Worm (Caenorhabditis elegans) whole organism, L2 larva: ENCODE measurements around the gene C13C4.7.

Source experiments
- C34F6.9 ChIP-seq: fragments of 150-350 bp; optimal IDR thresholded peaks from 2 replicates; lab custom pipeline; 2014; ENCODE audit warnings: missing biosample characterization, missing genetic modification characterization
- F13H6.1 ChIP-seq: sonication (generic microtip); optimal IDR thresholded peaks from 2 replicates; lab custom pipeline; 2016; ENCODE audit warnings: missing genetic modification characterization, missing compliant biosample characterization
- Y55F3AM.14 ChIP-seq: fragments of 200-800 bp; sonication (Bioruptor generic); optimal IDR thresholded peaks from 2 replicates; lab custom pipeline; 2018; ENCODE audit warnings: mild to moderate bottlenecking, missing genetic modification characterization, missing compliant biosample characterization
- ZK546.5 ChIP-seq: sonication (generic microtip); optimal IDR thresholded peaks from 2 replicates; lab custom pipeline; 2017; ENCODE audit warnings: missing biosample characterization, missing genetic modification characterization
- alr-1 ChIP-seq: fragments of 150-350 bp; optimal IDR thresholded peaks from 2 replicates; lab custom pipeline; 2014; ENCODE audit warnings: missing biosample characterization, missing genetic modification characterization
- aly-2 ChIP-seq: fragments of 150-350 bp; optimal IDR thresholded peaks from 2 replicates; lab custom pipeline; 2014; ENCODE audit warnings: missing biosample characterization, missing genetic modification characterization
- ceh-16 ChIP-seq: fragments of 150-350 bp; optimal IDR thresholded peaks from 2 replicates; lab custom pipeline; 2014; ENCODE audit warnings: missing biosample characterization, missing genetic modification characterization
- ceh-82 ChIP-seq: fragments of 150-350 bp; optimal IDR thresholded peaks from 2 replicates; lab custom pipeline; 2014; ENCODE audit warnings: missing biosample characterization, missing genetic modification characterization
- dmd-4 ChIP-seq: sonication (generic microtip); optimal IDR thresholded peaks from 2 replicates; lab custom pipeline; 2017; ENCODE audit warnings: missing biosample characterization, missing genetic modification characterization
- egl-27 ChIP-seq: sonication (generic microtip); optimal IDR thresholded peaks from 3 replicates; lab custom pipeline; 2017; ENCODE audit warnings: missing biosample characterization, missing genetic modification reagents, missing genetic modification characterization
- fos-1 ChIP-seq: fragments of 150-350 bp; optimal IDR thresholded peaks from 2 replicates; lab custom pipeline; 2014; ENCODE audit warnings: missing biosample characterization, missing genetic modification characterization
- lin-11 ChIP-seq: fragments of 150-350 bp; sonication (generic microtip); optimal IDR thresholded peaks from 2 replicates; lab custom pipeline; 2014; ENCODE audit warnings: missing biosample characterization, missing genetic modification characterization, inconsistent platforms, mixed read lengths
- lin-13 ChIP-seq: fragments of 150-350 bp; optimal IDR thresholded peaks from 2 replicates; lab custom pipeline; 2014; ENCODE audit warnings: missing biosample characterization, missing genetic modification reagents, missing genetic modification characterization
- mab-5 ChIP-seq: fragments of 150-350 bp; optimal IDR thresholded peaks from 2 replicates; lab custom pipeline; 2014; ENCODE audit warnings: missing biosample characterization, missing genetic modification characterization
- mbf-1 ChIP-seq: sonication (generic microtip); optimal IDR thresholded peaks from 2 replicates; lab custom pipeline; 2017; ENCODE audit warnings: missing biosample characterization, missing genetic modification characterization
- mdl-1 ChIP-seq, 2 experiments: fragments of 150-350 bp in 1 of 2; sonication (generic microtip) in 1 of 2; optimal IDR thresholded peaks; 2 replicates each; lab custom pipeline; 2017; ENCODE audit warnings: missing biosample characterization in 2 of 2, missing genetic modification characterization in 2 of 2
- nhr-10 ChIP-seq: sonication (generic microtip); optimal IDR thresholded peaks from 2 replicates; lab custom pipeline; 2017; ENCODE audit warnings: missing biosample characterization, missing genetic modification characterization
- nhr-11 ChIP-seq: fragments of 150-350 bp; optimal IDR thresholded peaks from 2 replicates; lab custom pipeline; 2014; ENCODE audit warnings: missing biosample characterization, missing genetic modification characterization
- nhr-12 ChIP-seq: fragments of 150-350 bp; optimal IDR thresholded peaks from 2 replicates; lab custom pipeline; 2014; ENCODE audit warnings: missing biosample characterization, missing genetic modification characterization
- nhr-129 ChIP-seq: fragments of 150-350 bp; optimal IDR thresholded peaks from 2 replicates; lab custom pipeline; 2014; ENCODE audit warnings: missing biosample characterization, missing genetic modification characterization
- nhr-21 ChIP-seq: fragments of 150-350 bp; optimal IDR thresholded peaks from 2 replicates; lab custom pipeline; 2014; ENCODE audit warnings: missing biosample characterization, missing genetic modification characterization
- nhr-23 ChIP-seq: fragments of 150-350 bp; optimal IDR thresholded peaks from 2 replicates; lab custom pipeline; 2014; ENCODE audit warnings: missing biosample characterization, missing genetic modification reagents, missing genetic modification characterization
- nhr-237 ChIP-seq: fragments of 150-350 bp; optimal IDR thresholded peaks from 2 replicates; lab custom pipeline; 2014; ENCODE audit warnings: missing biosample characterization, missing genetic modification characterization
- nhr-25 ChIP-seq: fragments of 150-350 bp; sonication (generic microtip); optimal IDR thresholded peaks from 3 replicates; lab custom pipeline; 2014; ENCODE audit warnings: missing biosample characterization, missing genetic modification characterization
- nhr-6 ChIP-seq: fragments of 150-350 bp; optimal IDR thresholded peaks from 2 replicates; lab custom pipeline; 2014; ENCODE audit warnings: missing biosample characterization, missing genetic modification characterization
- nhr-77 ChIP-seq: fragments of 150-350 bp; optimal IDR thresholded peaks from 2 replicates; lab custom pipeline; 2014; ENCODE audit warnings: missing biosample characterization, missing genetic modification characterization
- peb-1 ChIP-seq: fragments of 150-350 bp; optimal IDR thresholded peaks from 2 replicates; lab custom pipeline; 2014; ENCODE audit warnings: missing biosample characterization, missing genetic modification characterization
- sem-4 ChIP-seq: fragments of 150-350 bp; optimal IDR thresholded peaks from 2 replicates; lab custom pipeline; 2014; ENCODE audit warnings: missing biosample characterization, missing genetic modification reagents, missing genetic modification characterization
- sma-3 ChIP-seq: sonication (generic microtip); optimal IDR thresholded peaks from 2 replicates; lab custom pipeline; 2016; ENCODE audit warnings: missing genetic modification reagents, missing genetic modification characterization, missing compliant biosample characterization
- sma-9 ChIP-seq, 2 experiments: fragments of 150-350 bp in 1 of 2; sonication (generic microtip) in 1 of 2; optimal IDR thresholded peaks; 2 replicates each; lab custom pipeline; 2014 to 2016; ENCODE audit warnings: missing genetic modification characterization in 2 of 2, mild to moderate bottlenecking in 1 of 2, missing biosample characterization in 1 of 2, missing compliant biosample characterization in 1 of 2, missing genetic modification reagents in 1 of 2, moderate library complexity in 1 of 2
- snpc-4 ChIP-seq: fragments of 150-350 bp; optimal IDR thresholded peaks from 2 replicates; lab custom pipeline; 2014; ENCODE audit warnings: missing biosample characterization, missing genetic modification characterization
- unc-39 ChIP-seq: fragments of 150-350 bp; optimal IDR thresholded peaks from 2 replicates; lab custom pipeline; 2014; ENCODE audit warnings: missing biosample characterization, missing genetic modification characterization
- unc-55 ChIP-seq: fragments of 150-350 bp; sonication (generic microtip); optimal IDR thresholded peaks from 3 replicates; lab custom pipeline; 2014; ENCODE audit warnings: missing biosample characterization, missing genetic modification reagents, missing genetic modification characterization
- unc-62 ChIP-seq: fragments of 150-350 bp; optimal IDR thresholded peaks from 2 replicates; lab custom pipeline; 2014; ENCODE audit warnings: missing biosample characterization, missing genetic modification reagents, missing genetic modification characterization
- zag-1 ChIP-seq: fragments of 150-350 bp; optimal IDR thresholded peaks from 2 replicates; lab custom pipeline; 2014; ENCODE audit warnings: missing biosample characterization, missing genetic modification characterization
- ztf-1 ChIP-seq: fragments of 200-800 bp; sonication (Bioruptor generic); conservative IDR thresholded peaks from 2 replicates; pipeline ENCODE4 v1.3.6; 2022; ENCODE audit warnings: missing genetic modification characterization, missing compliant biosample characterization
- ztf-11 ChIP-seq: sonication (generic microtip); optimal IDR thresholded peaks from 2 replicates; lab custom pipeline; 2017; ENCODE audit warnings: missing biosample characterization, missing genetic modification characterization

The C13C4.7 gene

ce11 chrV:12159975-12160374, 39.7 kb upstream of the C13C4.7 start:
- TF ChIP-seq ztf-1: no peak
- no peak for TF ChIP-seq fos-1 (tag; lab: Kevin White, UChicago)
- TF ChIP-seq nhr-129 (tag; lab: Kevin White, UChicago): no peak
- no peak for TF ChIP-seq mbf-1 (tag; lab: Kevin White, UChicago)
- TF ChIP-seq ZK546.5 (tag; lab: Kevin White, UChicago): no peak
- TF ChIP-seq C34F6.9 (tag; lab: Kevin White, UChicago): no peak
- TF ChIP-seq nhr-12 (tag; lab: Kevin White, UChicago): no peak

- TF ChIP-seq sma-3 (GFP tag; lab: Kevin White, UChicago) (no peak), peb-1 (no peak), nhr-129 (tag; lab: Kevin White, UChicago) (peak; percentile 19), nhr-23 (tag; lab: Kevin White, UChicago) (no peak), egl-27 (tag; lab: Kevin White, UChicago) (no peak), dmd-4 (tag; lab: Kevin White, UChicago) (no peak), nhr-77 (no peak), aly-2 (no peak), Y55F3AM.14 (GFP tag; lab: Kevin White, UChicago) (no peak), F13H6.1 (tag; lab: Kevin White, UChicago) (no peak), mbf-1 (tag; lab: Kevin White, UChicago) (no peak), sma-9 (GFP tag; optimal IDR thresholded peaks at IDR 0.05; lab: Kevin White, UChicago) (peak; percentile 92), sma-9 (tag; optimal IDR thresholded peaks at IDR 0.05; lab: Kevin White, UChicago) (no peak), unc-39 (tag; lab: Kevin White, UChicago) (no peak)
Measured at ce11 chrV:12158377-12158776, 38.1 kb upstream of the C13C4.7 start.

- TF ChIP-seq nhr-6 (tag; lab: Kevin White, UChicago): no peak
- no peak for TF ChIP-seq nhr-23 (tag; lab: Kevin White, UChicago)
- no peak for TF ChIP-seq nhr-237
- TF ChIP-seq nhr-12 (tag; lab: Kevin White, UChicago): no peak
- no peak for TF ChIP-seq ztf-1
- TF ChIP-seq nhr-77: no peak
- no peak for TF ChIP-seq nhr-11
- TF ChIP-seq lin-13 (GFP tag; lab: Kevin White, UChicago): no peak
- TF ChIP-seq mab-5 (tag; lab: Kevin White, UChicago): no peak
- TF ChIP-seq snpc-4 (tag; lab: Kevin White, UChicago): no peak
- TF ChIP-seq unc-62: no peak
- no peak for TF ChIP-seq nhr-21 (tag; lab: Kevin White, UChicago)
Measured at ce11 chrV:12154554-12154953, 34.3 kb upstream of the C13C4.7 start, which contains the start of gene C27A7.9. TSS of gene C27A7.9 (minus strand) at chrV:12154654.

ce11 chrV:12153784-12154183, 33.5 kb upstream of the C13C4.7 start:
- no peak for TF ChIP-seq zag-1
- no peak for TF ChIP-seq nhr-11
- no peak for TF ChIP-seq nhr-77
- TF ChIP-seq sma-9 (GFP tag; optimal IDR thresholded peaks at IDR 0.05; lab: Kevin White, UChicago): no peak
- no peak for TF ChIP-seq sma-9 (tag; optimal IDR thresholded peaks at IDR 0.05; lab: Kevin White, UChicago)
- TF ChIP-seq nhr-25 (tag; lab: Kevin White, UChicago): no peak
- no peak for TF ChIP-seq sma-3 (GFP tag; lab: Kevin White, UChicago)
- no peak for TF ChIP-seq Y55F3AM.14 (GFP tag; lab: Kevin White, UChicago)
- no peak for TF ChIP-seq mab-5 (tag; lab: Kevin White, UChicago)
- TF ChIP-seq sem-4 (tag; lab: Kevin White, UChicago): no peak
- TF ChIP-seq lin-13 (GFP tag; lab: Kevin White, UChicago): no peak
- TF ChIP-seq lin-11: no peak
- no peak for TF ChIP-seq nhr-10 (tag; lab: Kevin White, UChicago)
- TF ChIP-seq ceh-16 (tag; lab: Kevin White, UChicago): no peak

ce11 chrV:12152857-12153256, 32.6 kb upstream of the C13C4.7 start, which contains the start of gene C27A7.8:
TSS of gene C27A7.8 (plus strand) at chrV:12153157.
- TF ChIP-seq nhr-21 (tag; lab: Kevin White, UChicago) (no peak), alr-1 (tag; lab: Kevin White, UChicago) (no peak), unc-39 (tag; lab: Kevin White, UChicago) (no peak), ceh-16 (tag; lab: Kevin White, UChicago) (no peak), nhr-237 (no peak), ztf-11 (tag; lab: Kevin White, UChicago) (no peak), nhr-77 (no peak), mab-5 (tag; lab: Kevin White, UChicago) (no peak), ceh-82 (tag; lab: Kevin White, UChicago) (no peak), ZK546.5 (tag; lab: Kevin White, UChicago) (no peak), Y55F3AM.14 (GFP tag; lab: Kevin White, UChicago) (no peak), mdl-1 (tag; optimal IDR thresholded peaks at IDR 0.05; lab: Kevin White, UChicago) (no peak), sem-4 (tag; lab: Kevin White, UChicago) (no peak), unc-55 (no peak), nhr-6 (tag; lab: Kevin White, UChicago) (no peak), zag-1 (no peak), nhr-12 (tag; lab: Kevin White, UChicago) (no peak), snpc-4 (tag; lab: Kevin White, UChicago) (no peak)
